Fruit fly (Drosophila melanogaster) whole organism, embryonic: ENCODE data around the gene Dic1.
A peak's percentile ranks its signal among the peaks of the same experiment; 100 is the strongest.

Experiments
- Ada2b ChIP-seq: fragments of 200-800 bp; sonication (Bioruptor generic); IDR thresholded peaks from 2 replicates; pipeline ENCODE4 v1.3.6; 2022; ENCODE audit warnings: missing biosample characterization, missing genetic modification characterization
- Atf6 ChIP-seq: fragments of 200-800 bp; sonication (Bioruptor generic); IDR thresholded peaks from 2 replicates; pipeline ENCODE4 v1.3.6; 2022; ENCODE audit warnings: missing biosample characterization, missing genetic modification characterization
- CG1024 ChIP-seq: fragments of 200-800 bp; sonication (Bioruptor generic); IDR thresholded peaks from 2 replicates; pipeline ENCODE4 v1.3.6; 2022; ENCODE audit warnings: missing biosample characterization, missing genetic modification characterization
- CG10267 ChIP-seq: fragments of 200-800 bp; sonication (Bioruptor generic); optimal IDR thresholded peaks from 2 replicates; lab custom pipeline; 2018; ENCODE audit warnings: missing biosample characterization, mild to moderate bottlenecking, missing genetic modification characterization, moderate library complexity
- CG10366 ChIP-seq: fragments of 200-800 bp; sonication (Bioruptor generic); IDR thresholded peaks from 2 replicates; pipeline ENCODE4 v1.3.6; 2022; ENCODE audit warnings: missing biosample characterization, missing genetic modification characterization
- CG11247 ChIP-seq: fragments of 200-800 bp; sonication (Bioruptor generic); IDR thresholded peaks from 2 replicates; pipeline ENCODE4 v1.3.6; 2022; ENCODE audit warnings: missing biosample characterization, missing genetic modification characterization
- CG11456 ChIP-seq: fragments of 200-800 bp; sonication (Bioruptor generic); IDR thresholded peaks from 3 replicates; pipeline ENCODE4 v1.3.6; 2022; ENCODE audit warnings: missing biosample characterization, missing genetic modification characterization
- CG11560 ChIP-seq: fragments of 200-800 bp; sonication (Bioruptor generic); IDR thresholded peaks from 3 replicates; pipeline ENCODE4 v1.3.6; 2022; ENCODE audit warnings: missing biosample characterization, missing genetic modification characterization
- CG11723 ChIP-seq: fragments of 200-800 bp; sonication (Bioruptor generic); optimal IDR thresholded peaks from 2 replicates; lab custom pipeline; 2017; ENCODE audit warnings: missing biosample characterization, mild to moderate bottlenecking, missing genetic modification characterization
- CG12236 ChIP-seq: fragments of 200-800 bp; sonication (Bioruptor generic); optimal IDR thresholded peaks from 2 replicates; lab custom pipeline; 2016; ENCODE audit warnings: missing biosample characterization, missing genetic modification characterization
- CG12769 ChIP-seq: fragments of 200-800 bp; sonication (Bioruptor generic); optimal IDR thresholded peaks from 2 replicates; lab custom pipeline; 2019; ENCODE audit warnings: missing biosample characterization, mild to moderate bottlenecking, missing genetic modification characterization, moderate library complexity
- CG12942 ChIP-seq: fragments of 200-800 bp; sonication (Bioruptor generic); optimal IDR thresholded peaks from 3 replicates; lab custom pipeline; 2016; ENCODE audit warnings: missing biosample characterization, missing genetic modification characterization
- CG14014 ChIP-seq: fragments of 200-800 bp; sonication (Bioruptor generic); IDR thresholded peaks from 2 replicates; pipeline ENCODE4 v1.3.6; 2022; ENCODE audit warnings: missing biosample characterization, missing genetic modification characterization
- CG14667 ChIP-seq: fragments of 200-800 bp; sonication (Bioruptor generic); IDR thresholded peaks from 2 replicates; pipeline ENCODE4 v1.3.6; 2022; ENCODE audit warnings: missing biosample characterization, missing genetic modification characterization
- CG1529 ChIP-seq: fragments of 200-800 bp; sonication (Bioruptor generic); optimal IDR thresholded peaks from 3 replicates; lab custom pipeline; 2018; ENCODE audit warnings: missing biosample characterization, missing genetic modification characterization
- CG18011 ChIP-seq: fragments of 200-800 bp; sonication (Bioruptor generic); optimal IDR thresholded peaks from 2 replicates; lab custom pipeline; 2017; ENCODE audit warnings: missing biosample characterization, missing genetic modification characterization, mild to moderate bottlenecking, moderate library complexity, missing genotype
- CG3726 ChIP-seq: fragments of 200-800 bp; sonication (Bioruptor generic); IDR thresholded peaks from 3 replicates; pipeline ENCODE4, ENCODE4 v1.3.6; 2022; ENCODE audit warnings: missing biosample characterization, missing genetic modification characterization
- CG4360 ChIP-seq: fragments of 200-800 bp; sonication (Bioruptor generic); IDR thresholded peaks from 2 replicates; pipeline ENCODE4 v1.3.6; 2022; ENCODE audit warnings: missing biosample characterization, missing genetic modification characterization
- CG43689 ChIP-seq: fragments of 200-800 bp; sonication (Bioruptor generic); IDR thresholded peaks from 2 replicates; pipeline ENCODE4 v1.3.6; 2022; ENCODE audit warnings: missing biosample characterization, missing genetic modification characterization
- CG4820 ChIP-seq: fragments of 200-800 bp; sonication (Bioruptor generic); optimal IDR thresholded peaks from 3 replicates; lab custom pipeline; 2016; ENCODE audit warnings: missing biosample characterization, missing genetic modification characterization
- CG7786 ChIP-seq: fragments of 200-800 bp; sonication (Bioruptor generic); optimal IDR thresholded peaks from 2 replicates; lab custom pipeline; 2016; ENCODE audit warnings: missing biosample characterization, missing genetic modification characterization
- CG8388 ChIP-seq: fragments of 200-800 bp; sonication (Bioruptor generic); optimal IDR thresholded peaks from 2 replicates; lab custom pipeline; 2019; ENCODE audit warnings: missing biosample characterization, mild to moderate bottlenecking, missing genetic modification characterization, moderate library complexity
- CG9215 ChIP-seq: fragments of 200-800 bp; sonication (Bioruptor generic); IDR thresholded peaks from 2 replicates; pipeline ENCODE4 v1.3.6; 2022; ENCODE audit warnings: missing biosample characterization, missing genetic modification characterization
- CG9876 ChIP-seq: fragments of 200-800 bp; sonication (Bioruptor generic); optimal IDR thresholded peaks from 2 replicates; lab custom pipeline; 2016; ENCODE audit warnings: missing biosample characterization, missing genetic modification characterization
- Chrac-16 ChIP-seq: fragments of 200-800 bp; sonication (Bioruptor generic); optimal IDR thresholded peaks from 3 replicates; lab custom pipeline; 2016; ENCODE audit warnings: missing biosample characterization, missing genetic modification characterization
- Dp ChIP-seq: fragments of 200-800 bp; sonication (Bioruptor generic); optimal IDR thresholded peaks from 2 replicates; lab custom pipeline; 2018; ENCODE audit warnings: missing biosample characterization, mild to moderate bottlenecking, missing genetic modification characterization, moderate library complexity
- Elba2 ChIP-seq: fragments of 200-800 bp; sonication (Bioruptor generic); optimal IDR thresholded peaks from 3 replicates; lab custom pipeline; 2016; ENCODE audit warnings: missing biosample characterization, missing genetic modification characterization
- Lim3 ChIP-seq: fragments of 200-800 bp; sonication (Bioruptor generic); IDR thresholded peaks from 2 replicates; pipeline ENCODE4 v1.3.6; 2022; ENCODE audit warnings: missing biosample characterization, missing genetic modification characterization
- Mad ChIP-seq: fragments of 200-800 bp; sonication (Bioruptor generic); optimal IDR thresholded peaks from 2 replicates; lab custom pipeline; 2016; ENCODE audit warnings: missing biosample characterization, missing genetic modification characterization
- aop ChIP-seq: fragments of 200-800 bp; sonication (Bioruptor generic); IDR thresholded peaks from 2 replicates; pipeline ENCODE4 v1.3.6; 2022; ENCODE audit warnings: missing biosample characterization, missing genetic modification characterization
- bbx ChIP-seq: fragments of 200-800 bp; sonication (Bioruptor generic); IDR thresholded peaks from 2 replicates; pipeline ENCODE4 v1.3.6; 2022; ENCODE audit warnings: missing biosample characterization, missing genetic modification characterization; ENCODE audit not compliant: partially characterized antibody
- bcd ChIP-seq: fragments of 200-800 bp; sonication (Bioruptor generic); optimal IDR thresholded peaks from 2 replicates; lab custom pipeline; 2017; ENCODE audit warnings: missing biosample characterization, mild to moderate bottlenecking, missing genetic modification characterization
- cg ChIP-seq: fragments of 200-800 bp; sonication (Bioruptor generic); optimal IDR thresholded peaks from 3 replicates; lab custom pipeline; 2019; ENCODE audit warnings: missing biosample characterization, mild to moderate bottlenecking, missing genetic modification characterization, moderate library complexity
- ci ChIP-seq: fragments of 200-800 bp; sonication (Bioruptor generic); IDR thresholded peaks from 3 replicates; pipeline ENCODE4 v1.3.6; 2022; ENCODE audit warnings: missing biosample characterization, missing genetic modification characterization
- disco-r ChIP-seq: fragments of 200-800 bp; sonication (Bioruptor generic); optimal IDR thresholded peaks from 2 replicates; lab custom pipeline; 2016; ENCODE audit warnings: missing biosample characterization, missing genetic modification characterization
- emc ChIP-seq: fragments of 200-800 bp; sonication (Bioruptor generic); optimal IDR thresholded peaks from 2 replicates; lab custom pipeline; 2016; ENCODE audit warnings: missing biosample characterization, missing genetic modification characterization
- en ChIP-seq: fragments of 200-800 bp; sonication (Bioruptor generic); optimal IDR thresholded peaks from 2 replicates; lab custom pipeline; 2016; ENCODE audit warnings: missing biosample characterization, missing genetic modification characterization
- fd102C ChIP-seq: fragments of 200-800 bp; sonication (Bioruptor generic); optimal IDR thresholded peaks from 2 replicates; lab custom pipeline; 2018; ENCODE audit warnings: missing biosample characterization, mild to moderate bottlenecking, missing genetic modification characterization, moderate library complexity
- jing ChIP-seq: fragments of 200-800 bp; sonication (Bioruptor generic); optimal IDR thresholded peaks from 2 replicates; lab custom pipeline; 2018; ENCODE audit warnings: missing biosample characterization, mild to moderate bottlenecking, missing genetic modification characterization
- pho ChIP-seq: fragments of 200-800 bp; sonication (Bioruptor generic); optimal IDR thresholded peaks from 2 replicates; lab custom pipeline; 2016; ENCODE audit warnings: missing biosample characterization, missing genetic modification characterization
- phol ChIP-seq: fragments of 200-800 bp; sonication (Bioruptor generic); optimal IDR thresholded peaks from 3 replicates; lab custom pipeline; 2018; ENCODE audit warnings: missing biosample characterization, mild to moderate bottlenecking, missing genetic modification characterization, moderate library complexity
- sens-2 ChIP-seq: fragments of 200-800 bp; sonication (Bioruptor generic); IDR thresholded peaks from 2 replicates; pipeline ENCODE4 v1.3.6; 2022; ENCODE audit warnings: missing biosample characterization, missing genetic modification characterization
- seq ChIP-seq: fragments of 200-800 bp; sonication (Bioruptor generic); IDR thresholded peaks from 2 replicates; pipeline ENCODE4 v1.3.6; 2022; ENCODE audit warnings: missing biosample characterization, missing genetic modification characterization
- tgo ChIP-seq: fragments of 200-800 bp; sonication (Bioruptor generic); IDR thresholded peaks from 3 replicates; pipeline ENCODE4 v1.3.6; 2022; ENCODE audit warnings: missing biosample characterization, missing genetic modification characterization
- tna ChIP-seq: fragments of 200-800 bp; sonication (Bioruptor generic); IDR thresholded peaks from 2 replicates; pipeline ENCODE4 v1.3.6; 2022; ENCODE audit warnings: missing biosample characterization, missing genetic modification characterization; ENCODE audit not compliant: partially characterized antibody
- trh ChIP-seq: fragments of 200-800 bp; sonication (Bioruptor generic); optimal IDR thresholded peaks from 2 replicates; lab custom pipeline; 2016; ENCODE audit warnings: missing biosample characterization, missing genetic modification characterization
- tx ChIP-seq: fragments of 200-800 bp; sonication (Bioruptor generic); optimal IDR thresholded peaks from 2 replicates; lab custom pipeline; 2016; ENCODE audit warnings: missing biosample characterization, missing genetic modification characterization
- unc-4 ChIP-seq: fragments of 200-800 bp; sonication (Bioruptor generic); IDR thresholded peaks from 2 replicates; pipeline ENCODE4 v1.3.6; 2022; ENCODE audit warnings: missing biosample characterization, missing genetic modification characterization; ENCODE audit not compliant: partially characterized antibody
- unpg ChIP-seq: fragments of 200-800 bp; sonication (Bioruptor generic); optimal IDR thresholded peaks from 3 replicates; lab custom pipeline; 2018; ENCODE audit warnings: missing biosample characterization, mild to moderate bottlenecking, missing genetic modification characterization, moderate library complexity

Dic1 gene

dm6 chr3R:13400902-13401721 lies 36.4 kb downstream of the Dic1 start (continued):
- TF ChIP-seq CG10366 (GFP tag; lab: Robert Waterston, UW): peak; percentile 78
- TF ChIP-seq CG9876: peak; percentile 68
- no peak for TF ChIP-seq bbx (GFP tag; lab: Robert Waterston, UW)
- peak; percentile 89 for TF ChIP-seq Chrac-16 (GFP tag; lab: Kevin White, UChicago)
- no peak for TF ChIP-seq aop
- no peak for TF ChIP-seq unc-4 (GFP tag; lab: Robert Waterston, UW)
- TF ChIP-seq CG12236 (GFP tag; lab: Kevin White, UChicago): peak; percentile 80
- peak; percentile 75; the same call in 1 of the 2 replicates for TF ChIP-seq sens-2 (GFP tag; lab: Robert Waterston, UW)
- peak; percentile 75 for TF ChIP-seq Ada2b
- peak; percentile 85 for TF ChIP-seq CG12769 (tag; lab: Kevin White, UChicago)
- TF ChIP-seq phol (tag; lab: Kevin White, UChicago): peak; percentile 92
- peak; percentile 86 for TF ChIP-seq en (GFP tag; lab: Kevin White, UChicago)
- peak; percentile 77 for TF ChIP-seq trh (GFP tag; lab: Kevin White, UChicago)
- TF ChIP-seq Lim3 (GFP tag; lab: Robert Waterston, UW): 0 out of 2 replicates have a peak, but pooled peaks have one; percentile 24
- peak; percentile 39; the same call in 1 of the 2 replicates for TF ChIP-seq CG43689
- peak; percentile 84 for TF ChIP-seq CG12942 (GFP tag; lab: Kevin White, UChicago)
- peak; percentile 85 for TF ChIP-seq CG11723 (GFP tag; lab: Kevin White, UChicago)
- TF ChIP-seq tna (GFP tag; lab: Robert Waterston, UW): no peak
- no peak for TF ChIP-seq fd102C (GFP tag; lab: Kevin White, UChicago)
- peak; percentile 89 for TF ChIP-seq CG1529 (GFP tag; lab: Kevin White, UChicago)
- peak; percentile 80; the same call in 2 of the 3 replicates for TF ChIP-seq CG3726 (GFP tag; lab: Robert Waterston, UW)
- peak; percentile 60 for TF ChIP-seq CG11247 (GFP tag; lab: Robert Waterston, UW)
- TF ChIP-seq Mad (GFP tag; lab: Kevin White, UChicago): peak; percentile 80
- TF ChIP-seq ci (GFP tag; lab: Robert Waterston, UW): peak; percentile 87
- TF ChIP-seq tx (GFP tag; lab: Kevin White, UChicago): peak; percentile 86
- TF ChIP-seq CG14014 (GFP tag; lab: Robert Waterston, UW): peak; percentile 74; the same call in 1 of the 2 replicates
- TF ChIP-seq pho: peak; percentile 85
- TF ChIP-seq CG11560 (tag; lab: Robert Waterston, UW): peak; percentile 62; the same call in 2 of the 3 replicates
- TF ChIP-seq Elba2 (GFP tag; lab: Kevin White, UChicago): no peak
- TF ChIP-seq CG1024: peak; percentile 64; the same call in 1 of the 2 replicates
- TF ChIP-seq unpg (GFP tag; lab: Kevin White, UChicago): peak; percentile 92
- TF ChIP-seq CG11456: peak; percentile 71; the same call in 1 of the 3 replicates
- TF ChIP-seq CG9215 (GFP tag; lab: Robert Waterston, UW): peak; percentile 79
- TF ChIP-seq CG14667 (GFP tag; lab: Robert Waterston, UW): peak; percentile 79
- peak; percentile 92 for TF ChIP-seq seq (GFP tag; lab: Robert Waterston, UW)
- TF ChIP-seq CG18011 (GFP tag; lab: Kevin White, UChicago): peak; percentile 64
- peak; percentile 88 for TF ChIP-seq tgo (GFP tag; lab: Robert Waterston, UW)
- TF ChIP-seq bcd (GFP tag; lab: Kevin White, UChicago): peak; percentile 87
- TF ChIP-seq emc (GFP tag; lab: Kevin White, UChicago): peak; percentile 31
- TF ChIP-seq CG7786 (GFP tag; lab: Kevin White, UChicago): peak; percentile 91
- TF ChIP-seq cg: peak; percentile 76
- no peak for TF ChIP-seq Dp (GFP tag; lab: Kevin White, UChicago)
- peak; percentile 88 for TF ChIP-seq Atf6 (GFP tag; lab: Robert Waterston, UW)
- peak; percentile 91 for TF ChIP-seq CG8388
- TF ChIP-seq disco-r (GFP tag; lab: Kevin White, UChicago): peak; percentile 82
- TF ChIP-seq CG10267 (tag; lab: Kevin White, UChicago): peak; percentile 84
- peak; percentile 83 for TF ChIP-seq CG4820 (GFP tag; lab: Kevin White, UChicago)
- peak; percentile 77 for TF ChIP-seq jing (GFP tag; lab: Kevin White, UChicago)
- 0 out of 2 replicates have a peak, but pooled peaks have one; percentile 42 for TF ChIP-seq CG4360
